Fruit fly (Drosophila melanogaster) whole organism, wandering third instar larva: ENCODE measurements around the gene tup.

Source experiments
- CG32264 ChIP-seq: fragments of 200-800 bp; sonication (Bioruptor generic); optimal IDR thresholded peaks from 2 replicates; lab custom pipeline; 2016; ENCODE audit warnings: missing biosample characterization, missing genetic modification characterization
- br ChIP-seq: fragments of 200-800 bp; sonication (Bioruptor generic); optimal IDR thresholded peaks from 2 replicates; lab custom pipeline; 2016; ENCODE audit warnings: missing biosample characterization, missing genetic modification characterization
- dl ChIP-seq, 2 experiments: fragments of 175-275, 200-275 bp in 1 of 2; fragments of 200-275 bp in 1 of 2; sonication (Bioruptor generic); optimal IDR thresholded peaks; lab custom pipeline; 2018; ENCODE audit warnings: mild to moderate bottlenecking in 2 of 2, missing biosample characterization in 2 of 2, missing genetic modification characterization in 2 of 2, moderate library complexity in 2 of 2; ENCODE audit not compliant: partially characterized antibody in 2 of 2, insufficient read depth in 1 of 2
- pan ChIP-seq: fragments of >200 bp; optimal IDR thresholded peaks from 2 replicates; lab custom pipeline; 2017
- usp ChIP-seq: fragments of >200 bp; optimal IDR thresholded peaks from 2 replicates; lab custom pipeline; 2017; ENCODE audit warnings: missing biosample characterization, missing genetic modification characterization

DNA sequence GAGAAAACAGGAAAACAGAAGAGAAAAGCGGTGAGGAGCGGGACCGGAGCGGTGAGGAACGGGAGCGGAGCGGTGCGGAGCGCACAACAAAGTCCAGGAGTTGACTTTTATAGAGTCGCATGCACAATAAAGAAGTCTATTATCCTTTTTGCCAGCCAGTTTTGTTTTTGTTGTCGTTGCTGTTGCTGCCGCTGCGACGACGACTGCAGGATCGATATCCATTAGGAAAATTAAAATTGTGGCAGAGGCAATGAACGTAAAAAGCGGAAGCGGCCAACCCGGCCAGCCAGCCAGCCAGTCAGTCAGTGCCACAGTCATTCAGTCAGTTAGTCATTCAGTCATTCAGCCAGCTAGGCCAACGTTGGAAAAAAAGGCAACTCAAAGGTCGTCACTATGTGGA lies 3.7 kb upstream of the tup start:
- TF ChIP-seq br (GFP tag; lab: Kevin White, UChicago) (no peak), CG32264 (no peak), pan (lab: Kevin White, UChicago) (no peak), dl (GFP tag; optimal IDR thresholded peaks at IDR 0.05; lab: Kevin White, UChicago; ENCODE audit: insufficient read depth in 1 of 2, partially characterized antibody in 2 of 2) (no peak), usp (no peak)
